Fruit fly (Drosophila melanogaster) whole organism, embryonic: ENCODE measurements around the gene nst.

Source experiments
- Antp ChIP-seq: fragments of 200-800 bp; sonication (Bioruptor generic); optimal IDR thresholded peaks from 3 replicates; lab custom pipeline; 2016; ENCODE audit warnings: missing biosample characterization, missing genetic modification characterization
- CG11456 ChIP-seq: fragments of 200-800 bp; sonication (Bioruptor generic); IDR thresholded peaks from 3 replicates; pipeline ENCODE4 v1.3.6; 2022; ENCODE audit warnings: missing biosample characterization, missing genetic modification characterization
- CG11695 ChIP-seq: fragments of 200-800 bp; sonication (Bioruptor generic); IDR thresholded peaks from 3 replicates; pipeline ENCODE4 v1.3.6; 2022; ENCODE audit warnings: missing biosample characterization, missing genetic modification characterization
- CG12219 ChIP-seq: fragments of 200-800 bp; sonication (Bioruptor generic); optimal IDR thresholded peaks from 3 replicates; lab custom pipeline; 2018; ENCODE audit warnings: missing biosample characterization, mild to moderate bottlenecking, missing genetic modification characterization
- CG12299 ChIP-seq: fragments of 200-800 bp; sonication (Bioruptor generic); optimal IDR thresholded peaks from 2 replicates; lab custom pipeline; 2018; ENCODE audit warnings: missing biosample characterization, mild to moderate bottlenecking, missing genetic modification characterization
- CG12659 ChIP-seq: fragments of 200-800 bp; sonication (Bioruptor generic); optimal IDR thresholded peaks from 3 replicates; lab custom pipeline; 2017; ENCODE audit warnings: mild to moderate bottlenecking, missing biosample characterization, missing genetic modification reagents, missing genetic modification characterization
- CG12769 ChIP-seq: fragments of 200-800 bp; sonication (Bioruptor generic); optimal IDR thresholded peaks from 2 replicates; lab custom pipeline; 2019; ENCODE audit warnings: missing biosample characterization, mild to moderate bottlenecking, missing genetic modification characterization, moderate library complexity
- CG14014 ChIP-seq: fragments of 200-800 bp; sonication (Bioruptor generic); IDR thresholded peaks from 2 replicates; pipeline ENCODE4 v1.3.6; 2022; ENCODE audit warnings: missing biosample characterization, missing genetic modification characterization
- CG14667 ChIP-seq: fragments of 200-800 bp; sonication (Bioruptor generic); IDR thresholded peaks from 2 replicates; pipeline ENCODE4 v1.3.6; 2022; ENCODE audit warnings: missing biosample characterization, missing genetic modification characterization
- CG14860 ChIP-seq: fragments of 200-800 bp; sonication (Bioruptor generic); IDR thresholded peaks from 3 replicates; pipeline ENCODE4 v1.3.6; 2022; ENCODE audit warnings: missing biosample characterization, missing genetic modification characterization; ENCODE audit not compliant: partially characterized antibody
- CG15601 ChIP-seq: fragments of 200-800 bp; sonication (Bioruptor generic); optimal IDR thresholded peaks from 3 replicates; lab custom pipeline; 2019; ENCODE audit warnings: missing biosample characterization, mild to moderate bottlenecking, missing genetic modification characterization, moderate library complexity
- CG17568 ChIP-seq: fragments of 200-800 bp; sonication (Bioruptor generic); optimal IDR thresholded peaks from 2 replicates; lab custom pipeline; 2018; ENCODE audit warnings: missing biosample characterization, mild to moderate bottlenecking, missing genetic modification characterization, moderate library complexity
- CG17612 ChIP-seq: fragments of 200-800 bp; sonication (Bioruptor generic); IDR thresholded peaks from 2 replicates; pipeline ENCODE4 v1.3.6; 2022; ENCODE audit warnings: missing biosample characterization, missing genetic modification characterization
- CG18262 ChIP-seq: fragments of 200-800 bp; optimal IDR thresholded peaks from 3 replicates; lab custom pipeline; 2019; ENCODE audit warnings: missing biosample characterization, mild to moderate bottlenecking, missing genetic modification characterization, moderate library complexity
- CG2678 ChIP-seq: fragments of 200-800 bp; sonication (Bioruptor generic); optimal IDR thresholded peaks from 3 replicates; lab custom pipeline; 2019; ENCODE audit warnings: missing biosample characterization, mild to moderate bottlenecking, missing genetic modification characterization, moderate library complexity
- CG2712 ChIP-seq: fragments of 200-800 bp; optimal IDR thresholded peaks from 3 replicates; lab custom pipeline; 2019; ENCODE audit warnings: missing biosample characterization, mild to moderate bottlenecking, missing genetic modification characterization, moderate library complexity
- CG31365 ChIP-seq: fragments of 200-800 bp; sonication (Bioruptor generic); optimal IDR thresholded peaks from 2 replicates; lab custom pipeline; 2018; ENCODE audit warnings: missing biosample characterization, mild to moderate bottlenecking, missing genetic modification characterization
- CG34224 ChIP-seq: fragments of 200-800 bp; sonication (Bioruptor generic); IDR thresholded peaks from 3 replicates; pipeline ENCODE4 v1.3.6; 2022; ENCODE audit warnings: missing biosample characterization, missing genetic modification characterization; ENCODE audit not compliant: partially characterized antibody
- CG3838 ChIP-seq: fragments of 200-800 bp; sonication (Bioruptor generic); optimal IDR thresholded peaks from 3 replicates; lab custom pipeline; 2016; ENCODE audit warnings: missing biosample characterization, missing genetic modification characterization
- CG4360 ChIP-seq: fragments of 200-800 bp; sonication (Bioruptor generic); IDR thresholded peaks from 2 replicates; pipeline ENCODE4 v1.3.6; 2022; ENCODE audit warnings: missing biosample characterization, missing genetic modification characterization
- CG4424 ChIP-seq: fragments of 200-800 bp; sonication (Bioruptor generic); optimal IDR thresholded peaks from 3 replicates; lab custom pipeline; 2016; ENCODE audit warnings: missing biosample characterization, missing genetic modification characterization
- CG7928 ChIP-seq: fragments of 200-800 bp; sonication (Bioruptor generic); optimal IDR thresholded peaks from 2 replicates; lab custom pipeline; 2017; ENCODE audit warnings: missing biosample characterization, mild to moderate bottlenecking, missing genetic modification characterization
- CG9817 ChIP-seq: fragments of 200-800 bp; sonication (Bioruptor generic); optimal IDR thresholded peaks from 2 replicates; lab custom pipeline; 2018; ENCODE audit warnings: missing biosample characterization, mild to moderate bottlenecking, missing genetic modification characterization, moderate library complexity
- Dfd ChIP-seq, 2 experiments: fragments of >200 bp; optimal IDR thresholded peaks; 2 replicates each; lab custom pipeline; 2017; ENCODE audit warnings: missing biosample characterization in 2 of 2, missing genetic modification characterization in 2 of 2
- HLH54F ChIP-seq: fragments of 200-800 bp; sonication (Bioruptor generic); optimal IDR thresholded peaks from 3 replicates; lab custom pipeline; 2016; ENCODE audit warnings: missing biosample characterization, missing genetic modification characterization
- Max ChIP-seq: fragments of 200-800 bp; sonication (Bioruptor generic); optimal IDR thresholded peaks from 2 replicates; lab custom pipeline; 2016; ENCODE audit warnings: missing biosample characterization, mild to moderate bottlenecking, missing genetic modification characterization
- Oli ChIP-seq: fragments of 200-800 bp; sonication (Bioruptor generic); optimal IDR thresholded peaks from 2 replicates; lab custom pipeline; 2018; ENCODE audit warnings: missing biosample characterization, mild to moderate bottlenecking, missing genetic modification characterization, moderate library complexity
- Ravus ChIP-seq: fragments of 200-800 bp; sonication (Bioruptor generic); IDR thresholded peaks from 2 replicates; pipeline ENCODE4 v1.3.6; 2022; ENCODE audit warnings: missing biosample characterization, missing genetic modification characterization
- amos ChIP-seq: fragments of 200-800 bp; sonication (Bioruptor generic); IDR thresholded peaks from 2 replicates; pipeline ENCODE4 v1.3.6; 2022; ENCODE audit warnings: missing biosample characterization, missing genetic modification characterization; ENCODE audit not compliant: partially characterized antibody
- ase ChIP-seq: fragments of 200-800 bp; sonication (Bioruptor generic); IDR thresholded peaks from 3 replicates; pipeline ENCODE4 v1.3.6; 2022; ENCODE audit warnings: missing biosample characterization, missing genetic modification characterization
- az2 ChIP-seq: fragments of 200-800 bp; sonication (Bioruptor generic); optimal IDR thresholded peaks from 3 replicates; lab custom pipeline; 2016; ENCODE audit warnings: missing biosample characterization, missing genetic modification characterization
- bab2 ChIP-seq: fragments of 200-800 bp; sonication (Bioruptor generic); optimal IDR thresholded peaks from 2 replicates; lab custom pipeline; 2016; ENCODE audit warnings: missing biosample characterization, missing genetic modification characterization
- bcd ChIP-seq: fragments of 200-800 bp; sonication (Bioruptor generic); optimal IDR thresholded peaks from 2 replicates; lab custom pipeline; 2017; ENCODE audit warnings: missing biosample characterization, mild to moderate bottlenecking, missing genetic modification characterization
- chn ChIP-seq: fragments of 200-800 bp; sonication (Bioruptor generic); optimal IDR thresholded peaks from 2 replicates; lab custom pipeline; 2016; ENCODE audit warnings: missing biosample characterization, missing genetic modification characterization
- danr ChIP-seq: fragments of 200-800 bp; sonication (Bioruptor generic); IDR thresholded peaks from 2 replicates; pipeline ENCODE4 v1.3.6; 2022; ENCODE audit warnings: missing biosample characterization, missing genetic modification characterization
- dpn ChIP-seq, 2 experiments: fragments of 200-800 bp; sonication (Bioruptor generic); optimal IDR thresholded peaks; 3 replicates each; lab custom pipeline; 2016; ENCODE audit warnings: missing biosample characterization in 2 of 2, missing genetic modification characterization in 2 of 2
- ems ChIP-seq: fragments of 200-800 bp; sonication (Bioruptor generic); optimal IDR thresholded peaks from 3 replicates; lab custom pipeline; 2016; ENCODE audit warnings: missing biosample characterization, missing genetic modification characterization
- esg ChIP-seq: fragments of 200-800 bp; sonication (Bioruptor generic); conservative IDR thresholded peaks from 2 replicates; pipeline ENCODE4 v1.3.6; 2022; ENCODE audit warnings: missing biosample characterization, missing genetic modification characterization
- eve ChIP-seq, 2 experiments: fragments of >200 bp; optimal IDR thresholded peaks; 2 replicates each; lab custom pipeline; 2017; ENCODE audit warnings: missing biosample characterization in 2 of 2, missing genetic modification characterization in 2 of 2
- ftz-f1 ChIP-seq: fragments of 200-800 bp; sonication (Bioruptor generic); optimal IDR thresholded peaks from 2 replicates; lab custom pipeline; 2016; ENCODE audit warnings: missing biosample characterization, missing genetic modification characterization
- jigr1 ChIP-seq: fragments of 200-800 bp; sonication (Bioruptor generic); IDR thresholded peaks from 3 replicates; pipeline ENCODE4 v1.3.6; 2022; ENCODE audit warnings: missing biosample characterization, missing genetic modification characterization
- onecut ChIP-seq: fragments of 200-800 bp; sonication (Bioruptor generic); IDR thresholded peaks from 2 replicates; pipeline ENCODE4 v1.3.6; 2022; ENCODE audit warnings: missing biosample characterization, missing genetic modification characterization
- peb ChIP-seq: fragments of 200-800 bp; sonication (Bioruptor generic); IDR thresholded peaks from 2 replicates; pipeline ENCODE4 v1.3.6; 2022; ENCODE audit warnings: missing biosample characterization, missing genetic modification characterization
- salm ChIP-seq: fragments of 200-800 bp; sonication (Bioruptor generic); optimal IDR thresholded peaks from 2 replicates; lab custom pipeline; 2018; ENCODE audit warnings: missing biosample characterization, mild to moderate bottlenecking, missing genetic modification characterization
- sc ChIP-seq, 3 experiments: fragments of >200 bp in 2 of 3; fragments of 200-800 bp in 1 of 3; sonication (Bioruptor generic) in 1 of 3; optimal IDR thresholded peaks; 2 replicates in 2 of 3; 3 replicates in 1 of 3; lab custom pipeline; 2017; ENCODE audit warnings: mild to moderate bottlenecking in 1 of 3, missing biosample characterization in 1 of 3, missing genetic modification characterization in 1 of 3, missing genetic modification reagents in 1 of 3
- sens ChIP-seq: fragments of 200-800 bp; sonication (Bioruptor generic); peaks from one replicate; lab custom pipeline; 2016; ENCODE audit warnings: missing biosample characterization, missing genetic modification characterization
- shn ChIP-seq: fragments of 200-800 bp; sonication (Bioruptor generic); optimal IDR thresholded peaks from 3 replicates; lab custom pipeline; 2016; ENCODE audit warnings: missing biosample characterization, missing genetic modification characterization
- sim ChIP-seq: fragments of 200-800 bp; sonication (Bioruptor generic); IDR thresholded peaks from 2 replicates; pipeline ENCODE4 v1.3.6; 2022; ENCODE audit warnings: missing biosample characterization, missing genetic modification characterization
- tio ChIP-seq: fragments of 200-800 bp; sonication (Bioruptor generic); optimal IDR thresholded peaks from 2 replicates; lab custom pipeline; 2017; ENCODE audit warnings: missing biosample characterization, missing genetic modification characterization, inconsistent platforms
- tll ChIP-seq, 2 experiments: fragments of 200-800 bp in 1 of 2; fragments of >200 bp in 1 of 2; sonication (Bioruptor generic) in 1 of 2; optimal IDR thresholded peaks; 2 replicates each; lab custom pipeline; 2017 to 2019; ENCODE audit warnings: missing biosample characterization in 2 of 2, missing genetic modification characterization in 2 of 2, mild to moderate bottlenecking in 1 of 2, moderate library complexity in 1 of 2
- unc-4 ChIP-seq: fragments of 200-800 bp; sonication (Bioruptor generic); IDR thresholded peaks from 2 replicates; pipeline ENCODE4 v1.3.6; 2022; ENCODE audit warnings: missing biosample characterization, missing genetic modification characterization; ENCODE audit not compliant: partially characterized antibody

nst gene

dm6 chr3L:12501249-12501648, 28.7 kb downstream of the nst start, which contains the start of the genes CG10638 and CG10681 (continued):
- TF ChIP-seq sim (GFP tag; lab: Robert Waterston, UW) (no peak), az2 (GFP tag; lab: Kevin White, UChicago) (peak; percentile 23), onecut (no peak), CG14014 (GFP tag; lab: Robert Waterston, UW) (no peak), tll (GFP tag; optimal IDR thresholded peaks at IDR 0.05; lab: Kevin White, UChicago) (no peak), CG17612 (GFP tag; lab: Robert Waterston, UW) (no peak), CG7928 (GFP tag; lab: Kevin White, UChicago) (peak; percentile 28), CG4424 (GFP tag; lab: Kevin White, UChicago) (peak; percentile 62), esg (GFP tag; lab: Robert Waterston, UW) (no peak), sens (GFP tag; lab: Kevin White, UChicago) (peak; percentile 91), CG2678 (tag; lab: Kevin White, UChicago) (peak; percentile 46), shn (GFP tag; lab: Kevin White, UChicago) (no peak), CG12659 (GFP tag; lab: Kevin White, UChicago) (peak; percentile 80), peb (no peak), CG3838 (GFP tag; lab: Kevin White, UChicago) (no peak), Antp (GFP tag; lab: Kevin White, UChicago) (no peak), tio (GFP tag; lab: Kevin White, UChicago) (no peak), CG31365 (tag; lab: Kevin White, UChicago) (no peak), CG12299 (tag; lab: Kevin White, UChicago) (no peak), CG34224 (no peak), CG17568 (GFP tag; lab: Kevin White, UChicago) (no peak), salm (tag; lab: Kevin White, UChicago) (no peak), CG14667 (GFP tag; lab: Robert Waterston, UW) (no peak), HLH54F (GFP tag; lab: Kevin White, UChicago) (no peak), Dfd (GFP tag; optimal IDR thresholded peaks at IDR 0.05; lab: Kevin White, UChicago) (no peak), dpn (GFP tag; optimal IDR thresholded peaks at IDR 0.05; lab: Kevin White, UChicago) (peak in 1 of 2 experiments; percentile 50), amos (GFP tag; lab: Robert Waterston, UW) (no peak), CG9817 (tag; lab: Kevin White, UChicago) (no peak), CG14860 (GFP tag; lab: Robert Waterston, UW) (no peak), ftz-f1 (GFP tag; lab: Kevin White, UChicago) (peak; percentile 78), CG4360 (GFP tag; lab: Robert Waterston, UW) (no peak), eve (GFP tag; optimal IDR thresholded peaks at IDR 0.05; lab: Kevin White, UChicago) (no peak), chn (GFP tag; lab: Kevin White, UChicago) (peak; percentile 16), CG2712 (peak; percentile 54), jigr1 (GFP tag; lab: Robert Waterston, UW) (no peak), CG18262 (tag; lab: Kevin White, UChicago) (peak; percentile 49), CG11695 (no peak; the same call in 2 of the 3 replicates), danr (GFP tag; lab: Robert Waterston, UW) (no peak), CG11456 (GFP tag; lab: Robert Waterston, UW) (no peak), sc (optimal IDR thresholded peaks at IDR 0.05; lab: Kevin White, UChicago) (no peak), sc (GFP tag; optimal IDR thresholded peaks at IDR 0.05; lab: Kevin White, UChicago) (no peak), bcd (GFP tag; lab: Kevin White, UChicago) (no peak), unc-4 (GFP tag; lab: Robert Waterston, UW) (no peak), ase (GFP tag; lab: Robert Waterston, UW) (no peak), CG12769 (no peak), CG15601 (peak; percentile 31), Oli (tag; lab: Kevin White, UChicago) (no peak), ems (GFP tag; lab: Kevin White, UChicago) (no peak), bab2 (GFP tag; lab: Kevin White, UChicago) (no peak), Max (GFP tag; lab: Kevin White, UChicago) (peak; percentile 65), CG12219 (GFP tag; lab: Kevin White, UChicago) (no peak), Ravus (GFP tag; lab: Robert Waterston, UW) (no peak)
